Worm (Caenorhabditis elegans) whole organism, mixed stage, embryonic: Measurements from ENCODE around the gene F07C3.9.

Experiments used
- bed-3 ChIP-seq: fragments of 200-800 bp; sonication (Bioruptor generic); optimal IDR thresholded peaks from 3 replicates; lab custom pipeline; 2018; ENCODE audit warnings: mild to moderate bottlenecking, missing genetic modification characterization, moderate library complexity, missing compliant biosample characterization
- blmp-1 ChIP-seq: fragments of 150-350 bp; optimal IDR thresholded peaks from 2 replicates; lab custom pipeline; 2014; ENCODE audit warnings: missing biosample characterization, missing genetic modification characterization
- ceh-39 ChIP-seq: fragments of 150-350 bp; optimal IDR thresholded peaks from 2 replicates; lab custom pipeline; 2014; ENCODE audit warnings: missing biosample characterization, missing genetic modification characterization
- ceh-43 ChIP-seq: fragments of 200-800 bp; sonication (Bioruptor generic); optimal IDR thresholded peaks from 2 replicates; lab custom pipeline; 2018; ENCODE audit warnings: mild to moderate bottlenecking, missing genetic modification characterization, moderate library complexity, missing compliant biosample characterization
- ceh-83 ChIP-seq: fragments of 200-800 bp; sonication (Bioruptor generic); optimal IDR thresholded peaks from 2 replicates; lab custom pipeline; 2018; ENCODE audit warnings: mild to moderate bottlenecking, missing genetic modification characterization, missing compliant biosample characterization
- cnd-1 ChIP-seq: fragments of 200-800 bp; sonication (Bioruptor generic); optimal IDR thresholded peaks from 2 replicates; lab custom pipeline; 2018; ENCODE audit warnings: mild to moderate bottlenecking, missing genetic modification characterization, missing compliant biosample characterization
- drap-1 ChIP-seq: fragments of 200-800 bp; sonication (Bioruptor generic); optimal IDR thresholded peaks from 3 replicates; lab custom pipeline; 2018; ENCODE audit warnings: mild to moderate bottlenecking, missing genetic modification characterization, missing compliant biosample characterization
- elt-1 ChIP-seq: sonication (generic microtip); optimal IDR thresholded peaks from 2 replicates; lab custom pipeline; 2017; ENCODE audit warnings: missing genetic modification characterization, mild to moderate bottlenecking, missing compliant biosample characterization, antibody characterized with exemption, moderate library complexity, borderline replicate concordance; ENCODE audit not compliant: insufficient read depth
- elt-3 ChIP-seq: fragments of 150-350 bp; optimal IDR thresholded peaks from 2 replicates; lab custom pipeline; 2014; ENCODE audit warnings: missing biosample characterization, missing genetic modification characterization
- flh-1 ChIP-seq: fragments of 200-800 bp; sonication (Bioruptor generic); optimal IDR thresholded peaks from 2 replicates; lab custom pipeline; 2018; ENCODE audit warnings: mild to moderate bottlenecking, missing genetic modification characterization, moderate library complexity, missing compliant biosample characterization
- ham-2 ChIP-seq: fragments of 200-800 bp; sonication (Bioruptor generic); optimal IDR thresholded peaks from 2 replicates; lab custom pipeline; 2018; ENCODE audit warnings: mild to moderate bottlenecking, missing genetic modification characterization, missing compliant biosample characterization
- hlh-1 ChIP-seq: fragments of 150-350 bp; optimal IDR thresholded peaks from 2 replicates; lab custom pipeline; 2014; ENCODE audit warnings: missing biosample characterization, missing genetic modification reagents, missing genetic modification characterization
- lin-13 ChIP-seq: fragments of 150-350 bp; optimal IDR thresholded peaks from 2 replicates; lab custom pipeline; 2014; ENCODE audit warnings: missing biosample characterization, missing genetic modification characterization
- lin-32 ChIP-seq: fragments of 200-800 bp; sonication (Bioruptor generic); optimal IDR thresholded peaks from 2 replicates; lab custom pipeline; 2018; ENCODE audit warnings: mild to moderate bottlenecking, missing genetic modification characterization, missing compliant biosample characterization
- mab-5 ChIP-seq: fragments of 150-350 bp; optimal IDR thresholded peaks from 2 replicates; lab custom pipeline; 2014; ENCODE audit warnings: missing biosample characterization, missing genetic modification characterization
- mep-1 ChIP-seq: fragments of 150-350 bp; optimal IDR thresholded peaks from 2 replicates; lab custom pipeline; 2017; ENCODE audit warnings: missing biosample characterization, missing genetic modification reagents, missing genetic modification characterization, inconsistent platforms
- mls-2 ChIP-seq: sonication (generic microtip); optimal IDR thresholded peaks from 2 replicates; lab custom pipeline; 2016; ENCODE audit warnings: mild to moderate bottlenecking, missing genetic modification characterization, moderate library complexity, missing compliant biosample characterization
- nhr-12 ChIP-seq: fragments of 150-350 bp; optimal IDR thresholded peaks from 2 replicates; lab custom pipeline; 2014; ENCODE audit warnings: missing biosample characterization, missing genetic modification characterization
- nhr-2 ChIP-seq: fragments of 150-350 bp; optimal IDR thresholded peaks from 2 replicates; lab custom pipeline; 2014; ENCODE audit warnings: missing biosample characterization, missing genetic modification characterization
- nhr-237 ChIP-seq: fragments of 150-350 bp; optimal IDR thresholded peaks from 2 replicates; lab custom pipeline; 2014; ENCODE audit warnings: missing biosample characterization, missing genetic modification characterization
- nhr-28 ChIP-seq: fragments of 150-350 bp; optimal IDR thresholded peaks from 2 replicates; lab custom pipeline; 2014; ENCODE audit warnings: missing biosample characterization, missing genetic modification characterization
- nhr-76 ChIP-seq: sonication (generic microtip); optimal IDR thresholded peaks from 2 replicates; lab custom pipeline; 2017; ENCODE audit warnings: missing biosample characterization, missing genetic modification characterization
- pha-4 ChIP-seq: fragments of 150-350 bp; optimal IDR thresholded peaks from 2 replicates; lab custom pipeline; 2018; ENCODE audit warnings: missing biosample characterization, missing genetic modification reagents, missing genetic modification characterization
- snpc-4 ChIP-seq: fragments of 150-350 bp; optimal IDR thresholded peaks from 2 replicates; lab custom pipeline; 2014; ENCODE audit warnings: missing biosample characterization, missing genetic modification characterization
- sptf-1 ChIP-seq: sonication (generic microtip); optimal IDR thresholded peaks from 2 replicates; lab custom pipeline; 2017; ENCODE audit warnings: mild to moderate bottlenecking, missing genetic modification characterization, moderate library complexity, missing compliant biosample characterization
- tbx-8 ChIP-seq: fragments of 200-800 bp; sonication (Bioruptor generic); optimal IDR thresholded peaks from 2 replicates; lab custom pipeline; 2018; ENCODE audit warnings: mild to moderate bottlenecking, missing genetic modification characterization, moderate library complexity, missing compliant biosample characterization
- unc-120 ChIP-seq: sonication (generic microtip); optimal IDR thresholded peaks from 2 replicates; lab custom pipeline; 2017; ENCODE audit warnings: missing genetic modification characterization, missing compliant biosample characterization; ENCODE audit not compliant: poor library complexity, severe bottlenecking
- unc-39 ChIP-seq: fragments of 150-350 bp; optimal IDR thresholded peaks from 2 replicates; lab custom pipeline; 2014; ENCODE audit warnings: missing biosample characterization, missing genetic modification characterization
- unc-62 ChIP-seq: fragments of 150-350 bp; optimal IDR thresholded peaks from 2 replicates; lab custom pipeline; 2014; ENCODE audit warnings: missing biosample characterization, missing genetic modification reagents, missing genetic modification characterization
- zip-8 ChIP-seq: fragments of 150-350 bp; optimal IDR thresholded peaks from 2 replicates; lab custom pipeline; 2014; ENCODE audit warnings: missing biosample characterization, missing genetic modification characterization
- ztf-11 ChIP-seq: fragments of 150-350 bp; optimal IDR thresholded peaks from 2 replicates; lab custom pipeline; 2014; ENCODE audit warnings: missing biosample characterization, missing genetic modification characterization

F07C3.9 gene

DNA sequence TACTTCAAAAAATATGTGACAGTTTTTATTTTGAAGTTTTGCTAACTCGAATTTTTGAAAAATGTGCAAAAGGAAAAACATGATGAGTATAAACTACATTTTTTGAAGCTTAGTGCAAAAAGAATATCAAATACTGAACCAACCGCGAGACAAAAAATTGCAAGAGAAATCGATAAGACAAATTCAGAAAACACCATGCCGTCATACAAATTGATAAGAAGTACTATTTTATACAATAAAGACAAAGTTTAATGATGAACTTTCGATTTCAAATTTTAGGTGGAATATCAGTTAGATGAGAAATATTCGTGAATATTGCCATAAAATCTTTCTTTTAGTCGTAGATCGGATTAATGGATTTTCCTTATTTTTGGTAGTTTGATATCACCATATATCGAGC lies 8.3 kb upstream of the F07C3.9 start:
- TF ChIP-seq zip-8 (tag; lab: Kevin White, UChicago) (no peak), blmp-1 (tag; lab: Kevin White, UChicago) (no peak), mls-2 (no peak), tbx-8 (GFP tag; lab: Kevin White, UChicago) (no peak)

DNA sequence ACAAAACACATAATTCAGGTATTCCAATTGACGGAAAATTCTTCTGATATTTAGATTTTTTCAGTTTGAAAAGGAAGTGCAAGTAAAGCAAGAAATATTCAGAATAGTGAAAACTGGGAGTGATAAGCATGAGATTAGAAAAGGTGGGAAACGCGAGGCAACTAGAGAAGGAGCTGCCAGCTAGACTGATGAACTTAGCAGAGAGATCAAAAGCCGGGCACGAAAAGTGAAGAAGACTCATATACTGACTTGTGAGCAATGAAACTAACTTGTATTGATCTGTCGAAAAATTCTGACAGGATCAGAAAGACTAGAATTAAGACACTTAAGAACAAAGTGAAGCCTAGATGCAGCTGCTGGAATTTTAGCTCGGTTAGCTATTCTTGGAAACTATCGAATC lies 7.0 kb upstream of the F07C3.9 start, which contains the start of gene nhr-36:
nhr-36 (minus strand) TSS at position 101 of the 400 bp plus-strand sequence.
- TF ChIP-seq unc-62 (GFP tag; lab: Kevin White, UChicago) (no peak), sptf-1 (no peak)

DNA sequence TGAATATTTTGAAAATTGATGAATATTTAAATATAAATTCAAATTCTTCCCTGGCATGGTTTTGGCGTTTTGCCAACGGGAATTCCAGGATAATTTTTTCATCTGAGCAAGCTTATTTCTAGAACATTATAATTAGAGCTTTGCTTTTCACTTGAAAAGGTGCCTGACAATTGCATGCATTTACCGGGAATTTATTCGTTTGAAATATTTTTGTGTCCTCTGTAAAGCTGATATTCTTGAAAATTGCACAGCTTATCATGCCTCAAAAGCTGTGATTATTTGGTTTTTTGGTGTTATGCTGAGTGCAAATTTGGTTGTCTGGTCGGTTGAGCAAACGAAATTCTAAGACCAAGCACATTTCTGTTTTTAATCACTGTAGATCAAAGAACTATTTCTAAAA lies 6.0 kb upstream of the F07C3.9 start:
- TF ChIP-seq unc-120 (tag; lab: Kevin White, UChicago): no peak
- TF ChIP-seq nhr-2 (tag; lab: Kevin White, UChicago): no peak
- no peak for TF ChIP-seq pha-4
- no peak for TF ChIP-seq sptf-1
- TF ChIP-seq mab-5 (tag; lab: Kevin White, UChicago): no peak
- TF ChIP-seq lin-13: no peak
- TF ChIP-seq unc-62 (GFP tag; lab: Kevin White, UChicago): no peak
- TF ChIP-seq hlh-1 (tag; lab: Kevin White, UChicago): no peak
- no peak for TF ChIP-seq elt-1 (tag; lab: Kevin White, UChicago)
- TF ChIP-seq blmp-1 (tag; lab: Kevin White, UChicago): no peak
- TF ChIP-seq tbx-8 (GFP tag; lab: Kevin White, UChicago): no peak
- no peak for TF ChIP-seq nhr-12
- TF ChIP-seq elt-3 (tag; lab: Kevin White, UChicago): no peak
- TF ChIP-seq, all 35 proteins: peak for 0

DNA sequence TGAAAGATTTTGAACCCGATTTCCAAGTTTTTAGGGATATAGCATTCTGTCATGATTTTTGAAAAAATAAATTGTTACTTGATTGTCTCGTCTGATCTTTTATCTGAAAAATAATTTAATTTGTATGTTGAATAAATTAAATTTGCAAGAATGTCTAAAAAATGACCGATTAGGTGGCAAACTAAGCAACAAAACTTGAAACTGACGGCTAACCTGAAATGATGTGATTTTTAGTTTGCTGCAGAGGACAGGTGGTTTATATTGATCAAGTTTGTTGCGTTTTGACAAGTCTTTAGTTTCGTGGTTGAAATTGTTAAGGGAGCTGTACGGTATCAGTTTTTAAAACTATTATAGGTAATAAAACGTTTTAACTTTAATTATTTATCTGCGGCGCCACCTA lies 3.0 kb upstream of the F07C3.9 start, which contains the start of gene F07C3.16:
F07C3.16 (minus strand) TSS at position 101 of the 400 bp plus-strand sequence.
- TF ChIP-seq hlh-1 (tag; lab: Kevin White, UChicago) (no peak), mep-1 (tag; lab: Kevin White, UChicago) (no peak), nhr-28 (tag; lab: Kevin White, UChicago) (no peak), zip-8 (tag; lab: Kevin White, UChicago) (no peak), ceh-43 (GFP tag; lab: Kevin White, UChicago) (no peak), drap-1 (GFP tag; lab: Kevin White, UChicago) (no peak), pha-4 (no peak), ham-2 (GFP tag; lab: Kevin White, UChicago) (no peak), nhr-2 (tag; lab: Kevin White, UChicago) (no peak), tbx-8 (GFP tag; lab: Kevin White, UChicago) (no peak), unc-62 (GFP tag; lab: Kevin White, UChicago) (no peak), bed-3 (GFP tag; lab: Kevin White, UChicago) (no peak), snpc-4 (tag; lab: Kevin White, UChicago) (no peak), unc-120 (tag; lab: Kevin White, UChicago) (no peak), lin-13 (no peak), lin-32 (GFP tag; lab: Kevin White, UChicago) (no peak), nhr-237 (tag; lab: Kevin White, UChicago) (no peak), mls-2 (no peak), nhr-76 (no peak), ceh-83 (GFP tag; lab: Kevin White, UChicago) (no peak)

DNA sequence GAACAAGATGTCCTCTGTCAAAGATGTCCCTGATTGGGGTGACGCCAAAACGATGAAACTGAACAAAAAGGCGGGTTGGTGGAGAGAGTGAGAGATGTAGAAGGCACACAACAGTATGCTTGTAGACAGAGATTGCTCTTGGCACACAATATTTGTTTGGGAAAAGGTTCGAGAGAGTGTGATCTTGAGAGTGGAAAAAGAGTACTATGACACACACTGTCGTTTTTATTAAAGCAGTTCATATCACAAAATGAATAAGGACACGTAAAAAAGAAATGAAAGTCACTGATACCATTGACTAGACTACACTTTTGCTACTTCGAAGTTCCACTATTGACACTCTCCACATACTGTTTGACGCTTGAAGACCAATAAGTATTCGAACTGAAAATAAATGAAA lies 1.0 kb upstream of the F07C3.9 start:
- no peak for TF ChIP-seq ceh-39 (tag; lab: Kevin White, UChicago)
- TF ChIP-seq, all 35 proteins: peak for 0

DNA sequence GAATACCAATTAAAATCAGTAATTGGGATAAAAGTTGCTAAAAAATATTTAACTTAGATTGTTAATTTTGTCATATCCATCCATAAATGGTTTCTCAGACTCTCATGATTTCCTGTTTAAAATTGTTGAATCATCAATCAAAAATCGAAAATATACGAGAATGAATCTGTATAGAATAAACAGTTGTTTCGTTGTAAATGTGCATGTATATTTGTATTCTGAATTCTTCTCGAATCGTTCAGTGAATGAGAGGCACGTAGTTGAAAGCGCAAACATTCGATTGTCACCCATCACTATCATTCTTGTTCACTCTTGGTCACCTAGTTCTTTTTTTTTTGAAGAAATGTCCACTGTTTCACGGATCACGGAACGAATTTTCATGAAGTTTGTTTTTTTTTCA lies 4.5 kb downstream of the F07C3.9 start, which contains the start of gene ptd-2:
ptd-2 (plus strand) TSS at position 301 of the 400 bp plus-strand sequence.
- TF ChIP-seq pha-4 (no peak), flh-1 (no peak), unc-39 (tag; lab: Kevin White, UChicago) (no peak), nhr-2 (tag; lab: Kevin White, UChicago) (no peak), nhr-76 (no peak), nhr-237 (tag; lab: Kevin White, UChicago) (no peak), zip-8 (tag; lab: Kevin White, UChicago) (no peak), drap-1 (GFP tag; lab: Kevin White, UChicago) (no peak), cnd-1 (tag; lab: Kevin White, UChicago) (no peak), ztf-11 (tag; lab: Kevin White, UChicago) (no peak), blmp-1 (tag; lab: Kevin White, UChicago) (no peak), ceh-39 (tag; lab: Kevin White, UChicago) (no peak), snpc-4 (tag; lab: Kevin White, UChicago) (no peak)
- TF ChIP-seq, all 35 proteins: peak for 0
